Worm (Caenorhabditis elegans) whole organism, L4/young adult: ENCODE results near the gene cya-2.

Experiments used
- dao-5 ChIP-seq: sonication (generic microtip); optimal IDR thresholded peaks from 2 replicates; lab custom pipeline; 2016; ENCODE audit warnings: missing genotype, missing genetic modification characterization, moderate library complexity, missing compliant biosample characterization
- him-1 ChIP-seq: sonication (generic microtip); optimal IDR thresholded peaks from 2 replicates; lab custom pipeline; 2016; ENCODE audit warnings: missing genotype, missing genetic modification reagents, missing genetic modification characterization, missing compliant biosample characterization

DNA sequence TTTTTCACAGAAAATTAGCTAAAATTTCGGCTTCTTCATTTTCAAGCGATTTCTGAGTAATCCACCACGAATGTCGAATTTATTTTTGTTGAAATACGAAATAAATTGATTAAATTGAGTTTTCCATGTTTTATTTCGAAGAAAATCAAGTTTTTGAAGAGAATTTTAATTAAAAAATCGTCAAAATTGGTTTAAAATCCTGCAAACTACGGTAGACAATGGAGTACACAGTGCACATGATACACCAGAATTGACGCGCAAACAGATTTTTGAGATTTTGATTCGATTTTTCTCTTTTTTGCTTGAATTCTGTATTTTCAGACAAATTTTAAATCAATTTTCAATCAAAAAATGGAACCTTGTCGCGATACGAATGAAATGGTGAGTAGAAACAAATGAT, 9.9 kb upstream of the cya-2 start, which contains the start of gene F59H6.14:
- TF ChIP-seq him-1 (tag; lab: Kevin White, UChicago) (no peak), dao-5 (tag; lab: Kevin White, UChicago) (no peak)
